Worm (Caenorhabditis elegans) whole organism, L2 larva: ENCODE results near the gene T09F5.2.

Experiments used
- R02D3.7 ChIP-seq: fragments of 150-350 bp; optimal IDR thresholded peaks from 2 replicates; lab custom pipeline; 2014; ENCODE audit warnings: missing biosample characterization, missing genetic modification characterization
- aly-2 ChIP-seq: fragments of 150-350 bp; optimal IDR thresholded peaks from 2 replicates; lab custom pipeline; 2014; ENCODE audit warnings: missing biosample characterization, missing genetic modification characterization
- lin-13 ChIP-seq: fragments of 150-350 bp; optimal IDR thresholded peaks from 2 replicates; lab custom pipeline; 2014; ENCODE audit warnings: missing biosample characterization, missing genetic modification reagents, missing genetic modification characterization
- lin-39 ChIP-seq: fragments of 150-350 bp; optimal IDR thresholded peaks from 2 replicates; lab custom pipeline; 2014; ENCODE audit warnings: missing biosample characterization, missing genetic modification reagents, missing genetic modification characterization
- nhr-10 ChIP-seq: sonication (generic microtip); optimal IDR thresholded peaks from 2 replicates; lab custom pipeline; 2017; ENCODE audit warnings: missing biosample characterization, missing genetic modification characterization
- nhr-12 ChIP-seq: fragments of 150-350 bp; optimal IDR thresholded peaks from 2 replicates; lab custom pipeline; 2014; ENCODE audit warnings: missing biosample characterization, missing genetic modification characterization
- nhr-129 ChIP-seq: fragments of 150-350 bp; optimal IDR thresholded peaks from 2 replicates; lab custom pipeline; 2014; ENCODE audit warnings: missing biosample characterization, missing genetic modification characterization
- nhr-25 ChIP-seq: fragments of 150-350 bp; sonication (generic microtip); optimal IDR thresholded peaks from 3 replicates; lab custom pipeline; 2014; ENCODE audit warnings: missing biosample characterization, missing genetic modification characterization
- unc-39 ChIP-seq: fragments of 150-350 bp; optimal IDR thresholded peaks from 2 replicates; lab custom pipeline; 2014; ENCODE audit warnings: missing biosample characterization, missing genetic modification characterization

- TF ChIP-seq nhr-12 (no peak), lin-39 (tag; lab: Kevin White, UChicago) (no peak), unc-39 (tag; lab: Kevin White, UChicago) (no peak), nhr-25 (tag; lab: Kevin White, UChicago) (no peak), lin-13 (GFP tag; lab: Kevin White, UChicago) (no peak), R02D3.7 (no peak), nhr-10 (tag; lab: Kevin White, UChicago) (no peak), aly-2 (tag; lab: Kevin White, UChicago) (no peak), nhr-129 (tag; lab: Kevin White, UChicago) (no peak)
Observed at ce11 chrV:15140247-15140646, 10.5 kb upstream of the T09F5.2 start, which contains the start of gene K08F9.3.
